Worm (Caenorhabditis elegans) whole organism, L2 larva: ENCODE data around the gene mes-4.

Experiments used
- gmeb-1 ChIP-seq: fragments of 150-350 bp; optimal IDR thresholded peaks from 2 replicates; lab custom pipeline; 2014; ENCODE audit warnings: missing biosample characterization, missing genetic modification characterization
- mab-5 ChIP-seq: fragments of 150-350 bp; optimal IDR thresholded peaks from 2 replicates; lab custom pipeline; 2014; ENCODE audit warnings: missing biosample characterization, missing genetic modification characterization

DNA sequence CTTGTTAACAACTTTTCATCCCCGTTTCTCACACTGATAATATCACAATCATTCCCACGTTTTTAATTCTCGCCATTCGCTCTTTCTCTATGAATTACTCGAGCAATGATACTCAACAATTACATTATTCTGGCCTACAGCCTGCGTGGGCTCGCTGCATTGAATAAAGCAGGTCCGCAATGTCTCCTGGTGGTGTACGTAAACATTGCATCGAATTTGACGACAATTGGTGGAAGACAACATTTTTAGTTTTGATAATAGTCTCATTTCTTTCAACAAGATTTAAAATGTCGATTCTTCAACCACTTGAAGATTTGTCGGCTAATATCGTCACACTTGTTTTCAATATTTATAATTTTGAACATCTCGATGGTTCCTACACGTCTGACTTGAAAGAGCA is 22.0 kb upstream of the mes-4 start, which contains the start of gene bath-39:
- no peak for TF ChIP-seq mab-5 (tag; lab: Kevin White, UChicago)
- no peak for TF ChIP-seq gmeb-1 (tag; lab: Kevin White, UChicago)
